Worm (Caenorhabditis elegans): ENCODE data around the gene ZK994.6.

The ZK994.6 gene

DNA sequence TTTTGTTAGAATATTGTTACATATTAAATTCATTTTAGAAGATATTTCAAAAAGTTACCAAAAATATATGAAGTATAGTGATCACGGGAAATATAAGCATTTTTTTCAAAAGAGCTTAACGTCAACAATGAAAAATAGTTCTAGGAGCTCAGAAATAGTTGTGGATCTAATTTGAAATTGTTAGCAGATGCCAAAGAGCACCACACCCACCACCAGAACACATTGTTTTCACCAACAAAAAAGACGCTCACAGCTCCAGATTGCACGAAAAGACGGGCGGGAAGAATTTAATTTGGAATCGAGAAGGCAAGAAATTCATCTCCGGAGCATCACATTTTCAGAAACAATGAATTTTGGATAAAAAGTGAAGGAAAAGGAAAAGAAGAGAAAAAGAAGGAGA, 36.3 kb downstream of the ZK994.6 start, which contains the start of gene gplb-1:
TSS of gene gplb-1 (minus strand) at position 337 of the 400 bp plus-strand sequence.
- TF ChIP-seq D1046.2 (GFP tag; IDR thresholded peaks at IDR 0.05) = no peak
- TF ChIP-seq aha-1 (tag) = peak; percentile 89

DNA sequence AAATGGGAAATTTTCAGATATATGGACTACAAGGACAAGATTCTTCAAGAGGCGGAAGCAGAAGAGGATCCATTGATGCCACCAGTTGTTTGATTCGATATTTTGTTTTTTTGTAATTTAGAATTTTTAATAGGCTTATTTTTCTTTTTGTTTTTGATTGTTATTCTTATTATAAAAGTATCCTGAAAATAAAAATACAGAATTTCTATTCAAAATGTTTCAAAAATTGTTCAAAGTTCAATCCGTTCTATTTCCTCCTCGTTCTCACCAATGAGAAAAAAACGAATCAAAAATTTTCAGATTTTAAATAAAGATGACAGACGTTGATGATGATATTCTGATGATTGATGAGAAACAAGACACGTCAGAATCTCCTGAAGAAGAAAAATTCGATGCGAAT, 38.5 kb downstream of the ZK994.6 start, which contains the start of gene phf-30:
TSS of gene phf-30 (plus strand) at position 301 of the 400 bp plus-strand sequence.
- no peak for TF ChIP-seq lsy-2 (tag; optimal IDR thresholded peaks at IDR 0.05)
- TF ChIP-seq egl-43 (GFP tag; IDR thresholded peaks at IDR 0.05) = no peak
- no peak for TF ChIP-seq skn-1 (tag; optimal IDR thresholded peaks at IDR 0.05)
- no peak for TF ChIP-seq T20F7.1 (GFP tag; optimal IDR thresholded peaks at IDR 0.05)
- no peak for TF ChIP-seq lim-7 (GFP tag; IDR thresholded peaks at IDR 0.05)
- no peak for TF ChIP-seq sdz-12 (GFP tag; optimal IDR thresholded peaks at IDR 0.05)
- no peak for TF ChIP-seq zip-2 (tag; optimal IDR thresholded peaks at IDR 0.05)
- TF ChIP-seq nhr-77 (tag; optimal IDR thresholded peaks at IDR 0.05) = no peak
- no peak for TF ChIP-seq nhr-102 (tag; optimal IDR thresholded peaks at IDR 0.05)
- no peak for TF ChIP-seq nhr-76 (tag; optimal IDR thresholded peaks at IDR 0.05)
- TF ChIP-seq R02D3.7 (tag; optimal IDR thresholded peaks at IDR 0.05) = no peak
- TF ChIP-seq F10B5.3 (tag; optimal IDR thresholded peaks at IDR 0.05) = no peak
- TF ChIP-seq fkh-10 (GFP tag; optimal IDR thresholded peaks at IDR 0.05) = no peak
- no peak for TF ChIP-seq Y105C5A.15 (GFP tag; IDR thresholded peaks at IDR 0.05)
- TF ChIP-seq nhr-42 (GFP tag; IDR thresholded peaks at IDR 0.05) = no peak
- no peak for TF ChIP-seq dmd-6 (GFP tag; IDR thresholded peaks at IDR 0.05)
- TF ChIP-seq nhr-25 (tag; optimal IDR thresholded peaks at IDR 0.05; ENCODE audit: borderline replicate concordance, insufficient read depth) = no peak
- no peak for TF ChIP-seq saeg-2 (GFP tag; IDR thresholded peaks at IDR 0.05)
- no peak for TF ChIP-seq tra-1 (GFP tag; IDR thresholded peaks at IDR 0.05)
- TF ChIP-seq lin-15B (tag; optimal IDR thresholded peaks at IDR 0.05) = no peak

DNA sequence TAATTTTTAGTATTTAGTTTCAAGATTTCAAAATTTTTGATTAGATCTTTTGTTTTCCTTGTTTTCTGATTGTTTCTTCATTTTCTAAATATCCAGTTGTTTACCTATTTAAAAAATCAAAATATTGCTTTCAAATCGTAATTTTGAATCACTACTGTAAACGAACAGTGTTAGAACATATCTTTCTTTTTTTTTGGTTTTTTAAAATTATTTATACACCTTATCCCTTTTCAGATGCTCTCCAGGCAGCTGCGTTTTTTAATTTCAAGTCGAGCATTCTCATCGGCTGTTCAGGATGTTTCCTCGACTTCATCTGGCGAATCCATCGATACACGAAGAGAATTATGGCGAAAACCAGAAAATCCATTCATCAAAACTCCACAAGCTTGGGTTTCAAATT, 40.2 kb downstream of the ZK994.6 start, which contains the start of gene mrpl-4:
TSS of gene mrpl-4 (plus strand) at position 235 of the 400 bp plus-strand sequence.
- TF ChIP-seq unc-62 (GFP tag; optimal IDR thresholded peaks at IDR 0.05 in 1 of 2) (peak in 1 of 2 experiments; percentile 91), unc-62 (tag; optimal IDR thresholded peaks at IDR 0.05) (no peak), tag-97 (GFP tag; IDR thresholded peaks at IDR 0.05) (no peak), lin-38 (GFP tag; IDR thresholded peaks at IDR 0.05) (0 out of 2 replicates have a peak, but pooled peaks have one; percentile 22)

DNA sequence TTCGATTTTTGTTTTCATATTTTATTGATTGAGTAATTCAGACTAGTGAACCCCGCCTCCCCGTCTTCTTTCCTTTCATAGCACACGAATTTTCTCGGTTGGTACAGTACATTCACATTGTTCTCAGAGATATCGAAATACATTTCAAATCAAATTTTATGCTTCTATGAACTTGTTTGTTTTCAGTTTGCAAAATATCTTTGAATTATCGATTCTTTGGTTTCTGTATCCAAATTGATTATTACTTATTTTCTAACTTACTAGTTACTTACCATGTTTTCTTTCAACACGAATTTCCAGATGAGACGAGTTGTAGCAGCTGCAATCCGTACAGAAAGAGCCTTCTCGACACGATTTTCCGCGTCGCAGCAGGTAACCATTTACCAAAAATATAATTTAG, 41.8 kb downstream of the ZK994.6 start, which contains the start of gene mrps-2:
TSS of gene mrps-2 (plus strand) at position 301 of the 400 bp plus-strand sequence.
- peak; percentile 31 for TF ChIP-seq ama-1 (optimal IDR thresholded peaks at IDR 0.05)
- no peak for TF ChIP-seq ceh-44 (GFP tag; IDR thresholded peaks at IDR 0.05)
- peak; percentile 34; the same call in 1 of the 2 replicates for TF ChIP-seq lin-38 (GFP tag; IDR thresholded peaks at IDR 0.05)

DNA sequence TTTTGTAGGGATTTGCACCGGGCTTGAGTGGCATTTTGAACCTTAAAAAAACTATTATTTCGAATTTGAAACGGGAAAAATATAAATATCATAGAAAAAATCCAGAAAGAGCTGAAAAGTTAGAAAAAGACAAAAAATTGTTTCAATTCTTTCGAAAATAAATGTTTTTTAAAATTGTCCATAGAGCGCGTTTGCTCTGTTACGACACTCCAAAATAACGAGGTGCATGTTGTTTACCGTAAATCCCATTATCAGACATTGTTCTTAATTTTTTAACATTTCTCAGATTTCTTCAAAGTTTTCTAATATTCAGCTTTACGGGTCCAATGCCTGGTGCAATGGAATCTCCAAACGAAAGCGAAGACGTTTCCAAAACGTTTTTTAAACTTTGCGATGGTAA, 45.1 kb downstream of the ZK994.6 start, which contains the start of the genes dnj-22 and natc-1:
TSS of gene dnj-22 (minus strand) at position 47 of the 400 bp plus-strand sequence.
TSS of gene natc-1 (plus strand) at position 286 of the 400 bp plus-strand sequence.
- TF ChIP-seq unc-130 (GFP tag; optimal IDR thresholded peaks at IDR 0.05) (peak; percentile 4), php-3 (GFP tag; IDR thresholded peaks at IDR 0.05) (no peak), hmg-1.1 (GFP tag; IDR thresholded peaks at IDR 0.05) (peak; percentile 63), ama-1 (optimal IDR thresholded peaks at IDR 0.05) (peak; percentile 63), dpl-1 (GFP tag; optimal IDR thresholded peaks at IDR 0.05) (peak; percentile 72), R02D3.7 (tag; optimal IDR thresholded peaks at IDR 0.05) (peak; percentile 73), snpc-4 (tag; optimal IDR thresholded peaks at IDR 0.05) (no peak), hif-1 (tag; optimal IDR thresholded peaks at IDR 0.05) (peak in 1 of 2 experiments; percentile 19), mep-1 (tag; optimal IDR thresholded peaks at IDR 0.05) (peak; percentile 77), mxl-3 (GFP tag; optimal IDR thresholded peaks at IDR 0.05) (no peak), zfp-3 (GFP tag; conservative IDR thresholded peaks at IDR 0.05) (no peak), nhr-28 (tag; optimal IDR thresholded peaks at IDR 0.05) (peak; percentile 49), nhr-11 (tag; optimal IDR thresholded peaks at IDR 0.05) (peak; percentile 65), daf-16 (GFP tag; optimal IDR thresholded peaks at IDR 0.05) (no peak), daf-16 (tag; optimal IDR thresholded peaks at IDR 0.05) (peak; percentile 80), T20F7.1 (GFP tag; optimal IDR thresholded peaks at IDR 0.05) (peak; percentile 98), nhr-6 (tag; optimal IDR thresholded peaks at IDR 0.05) (peak; percentile 59), fkh-10 (GFP tag; optimal IDR thresholded peaks at IDR 0.05) (peak; percentile 76), dve-1 (tag; optimal IDR thresholded peaks at IDR 0.05; ENCODE audit: insufficient read depth) (peak; percentile 87), lin-38 (GFP tag; IDR thresholded peaks at IDR 0.05) (peak; percentile 97), Y48G9A.11 (GFP tag; IDR thresholded peaks at IDR 0.05) (peak; percentile 98), mes-2 (tag; optimal IDR thresholded peaks at IDR 0.05; ENCODE audit: poor library complexity, severe bottlenecking) (peak; percentile 90), lim-7 (GFP tag; IDR thresholded peaks at IDR 0.05) (no peak)
